Worm (Caenorhabditis elegans) whole organism, young adult: ENCODE measurements around the gene srlf-3.

Experiments used
- F10E7.11 ChIP-seq: sonication (generic microtip); optimal IDR thresholded peaks from 2 replicates; lab custom pipeline; 2017; ENCODE audit warnings: mild to moderate bottlenecking, missing genetic modification characterization, moderate library complexity, missing compliant biosample characterization
- K11D2.4 ChIP-seq: fragments of 200-800 bp; sonication (Bioruptor generic); IDR thresholded peaks from 2 replicates; pipeline ENCODE4 v1.3.6; 2022; ENCODE audit warnings: missing genetic modification reagents, missing genetic modification characterization, missing compliant biosample characterization
- Y56A3A.18 ChIP-seq: fragments of 200-800 bp; sonication (Bioruptor generic); IDR thresholded peaks from 2 replicates; pipeline ENCODE4 v1.3.6; 2022; ENCODE audit warnings: missing genetic modification reagents, missing genetic modification characterization, missing compliant biosample characterization
- Y95B8A.8 ChIP-seq: fragments of 200-800 bp; sonication (Bioruptor generic); IDR thresholded peaks from 2 replicates; pipeline ENCODE4 v1.3.6; 2022; ENCODE audit warnings: missing genetic modification reagents, missing genetic modification characterization, missing compliant biosample characterization
- hmg-1.2 ChIP-seq: fragments of 200-800 bp; sonication (Bioruptor generic); IDR thresholded peaks from 2 replicates; pipeline ENCODE4 v1.3.6; 2022; ENCODE audit warnings: missing genetic modification reagents, missing genetic modification characterization, missing compliant biosample characterization
- sdz-38 ChIP-seq: sonication (generic microtip); optimal IDR thresholded peaks from 2 replicates; lab custom pipeline; 2016; ENCODE audit warnings: missing genotype, missing genetic modification characterization, missing compliant biosample characterization
- snpc-4 ChIP-seq, 5 experiments: fragments of 150-350 bp in 1 of 5; sonication (generic microtip) in 4 of 5; optimal IDR thresholded peaks; 2 replicates each; lab custom pipeline; 2014 to 2018; ENCODE audit warnings: missing genetic modification characterization in 5 of 5, missing biosample characterization in 3 of 5, antibody characterized with exemption in 2 of 5, mild to moderate bottlenecking in 2 of 5, missing compliant biosample characterization in 2 of 5, missing genotype in 2 of 5, moderate library complexity in 2 of 5, missing genetic modification reagents in 1 of 5
- ztf-26 ChIP-seq: sonication (generic microtip); optimal IDR thresholded peaks from 2 replicates; lab custom pipeline; 2017; ENCODE audit warnings: missing genetic modification characterization, missing compliant biosample characterization

- TF ChIP-seq Y95B8A.8 = no peak
- no peak for TF ChIP-seq Y56A3A.18 (GFP tag; lab: Robert Waterston, UW)
- no peak for TF ChIP-seq ztf-26 (tag; lab: Kevin White, UChicago)
- no peak for TF ChIP-seq F10E7.11 (tag; lab: Kevin White, UChicago)
- TF ChIP-seq snpc-4 (GFP tag; optimal IDR thresholded peaks at IDR 0.05; lab: Kevin White, UChicago) = no peak
- no peak for TF ChIP-seq snpc-4 (tag; optimal IDR thresholded peaks at IDR 0.05; lab: Kevin White, UChicago)
- TF ChIP-seq hmg-1.2 (GFP tag; lab: Robert Waterston, UW) = no peak
- no peak for TF ChIP-seq K11D2.4 (GFP tag; lab: Robert Waterston, UW)
- no peak for TF ChIP-seq sdz-38 (tag; lab: Kevin White, UChicago)
Measured at ce11 chrIV:8456899-8457298, 30.4 kb upstream of the srlf-3 start, which contains the start of gene syx-4.
